Worm (Caenorhabditis elegans) whole organism, L4/young adult: ENCODE results near the gene B0238.9.

ENCODE experiments used
- dao-5 ChIP-seq: sonication (generic microtip); optimal IDR thresholded peaks from 2 replicates; lab custom pipeline; 2016; ENCODE audit warnings: missing genotype, missing genetic modification characterization, moderate library complexity, missing compliant biosample characterization
- him-1 ChIP-seq: sonication (generic microtip); optimal IDR thresholded peaks from 2 replicates; lab custom pipeline; 2016; ENCODE audit warnings: missing genotype, missing genetic modification reagents, missing genetic modification characterization, missing compliant biosample characterization

DNA sequence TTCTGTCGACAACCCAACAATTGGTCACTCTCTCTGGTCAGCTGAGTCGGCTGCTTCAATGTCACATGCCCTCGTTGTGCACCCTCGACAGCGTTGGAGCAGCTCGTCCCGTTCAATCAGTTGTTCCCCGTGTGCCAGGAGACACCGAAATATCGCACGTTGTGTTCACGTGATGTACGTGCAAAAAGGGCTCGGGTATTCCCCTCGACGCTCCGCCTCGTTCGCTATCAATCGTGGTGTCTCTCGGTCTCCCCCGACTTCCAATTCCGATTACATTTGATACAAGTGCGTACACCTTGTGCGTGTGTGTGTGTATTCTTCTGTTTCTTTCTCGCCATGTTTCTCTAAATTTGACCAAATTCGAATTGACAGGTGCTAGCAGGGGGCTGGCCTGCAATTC lies 6.4 kb downstream of the B0238.9 start:
- TF ChIP-seq dao-5 (no peak), him-1 (tag; lab: Kevin White, UChicago) (no peak)
